Worm (Caenorhabditis elegans) whole organism, L4 larva: Measurements from ENCODE around the gene F23H11.5.

ENCODE experiments used
- D1046.2 ChIP-seq: fragments of 200-800 bp; sonication (Bioruptor generic); IDR thresholded peaks from 2 replicates; pipeline ENCODE4 v1.3.6; 2022; ENCODE audit warnings: missing genetic modification characterization, missing compliant biosample characterization
- F26F4.8 ChIP-seq: fragments of 200-800 bp; sonication (Bioruptor generic); conservative IDR thresholded peaks from 2 replicates; pipeline ENCODE4 v1.3.6; 2022; ENCODE audit warnings: missing genetic modification characterization, missing compliant biosample characterization
- F44E2.7 ChIP-seq: fragments of 200-800 bp; sonication (Bioruptor generic); IDR thresholded peaks from 2 replicates; pipeline ENCODE4 v2.1.2; 2022; ENCODE audit warnings: missing genetic modification characterization, missing compliant biosample characterization
- T20F7.1 ChIP-seq: fragments of 200-800 bp; sonication (Bioruptor generic); optimal IDR thresholded peaks from 2 replicates; lab custom pipeline; 2018; ENCODE audit warnings: mild to moderate bottlenecking, missing genetic modification characterization, missing compliant biosample characterization
- Y105C5A.15 ChIP-seq: fragments of 200-800 bp; sonication (Bioruptor generic); IDR thresholded peaks from 2 replicates; pipeline ENCODE4 v1.3.6; 2022; ENCODE audit warnings: missing genetic modification characterization, missing compliant biosample characterization
- aha-1 ChIP-seq: fragments of 150-350 bp; peaks from one replicate; lab custom pipeline; 2014; ENCODE audit warnings: missing biosample characterization, missing genetic modification characterization
- arid-1 ChIP-seq: fragments of 200-800 bp; sonication (Bioruptor generic); conservative IDR thresholded peaks from 2 replicates; pipeline ENCODE4 v1.3.6; 2022; ENCODE audit warnings: missing genetic modification reagents, missing genetic modification characterization, missing compliant biosample characterization
- ceh-32 ChIP-seq: sonication (generic microtip); optimal IDR thresholded peaks from 2 replicates; lab custom pipeline; 2016; ENCODE audit warnings: mild to moderate bottlenecking, missing genetic modification characterization, missing compliant biosample characterization; ENCODE audit not compliant: poor library complexity
- ceh-62 ChIP-seq: sonication (generic microtip); optimal IDR thresholded peaks from 2 replicates; lab custom pipeline; 2017; ENCODE audit warnings: missing biosample characterization, missing genetic modification characterization
- ceh-82 ChIP-seq: sonication (generic microtip); optimal IDR thresholded peaks from 2 replicates; lab custom pipeline; 2017; ENCODE audit warnings: missing biosample characterization, missing genetic modification characterization
- cey-2 ChIP-seq: sonication (generic microtip); optimal IDR thresholded peaks from 3 replicates; lab custom pipeline; 2017; ENCODE audit warnings: missing genetic modification characterization, mild to moderate bottlenecking, missing compliant biosample characterization, antibody characterized with exemption, borderline replicate concordance; ENCODE audit not compliant: insufficient read depth
- ctbp-1 ChIP-seq: fragments of 200-800 bp; sonication (Bioruptor generic); IDR thresholded peaks from 2 replicates; pipeline ENCODE4 v1.3.6; 2022; ENCODE audit warnings: missing genetic modification reagents, missing genetic modification characterization, missing compliant biosample characterization
- daf-12 ChIP-seq: fragments of 150-350 bp; optimal IDR thresholded peaks from 2 replicates; lab custom pipeline; 2014; ENCODE audit warnings: missing biosample characterization, missing genetic modification reagents, missing genetic modification characterization
- daf-16 ChIP-seq, 3 experiments: sonication (generic microtip); optimal IDR thresholded peaks; 2 replicates each; lab custom pipeline; 2016 to 2017; ENCODE audit warnings: missing genetic modification characterization in 3 of 3, missing genetic modification reagents in 3 of 3, mild to moderate bottlenecking in 2 of 3, missing compliant biosample characterization in 2 of 3, missing biosample characterization in 1 of 3, moderate library complexity in 1 of 3
- dmd-6 ChIP-seq: fragments of 200-800 bp; sonication (Bioruptor generic); IDR thresholded peaks from 2 replicates; pipeline ENCODE4 v1.3.6; 2022; ENCODE audit warnings: missing genetic modification reagents, missing genetic modification characterization, missing compliant biosample characterization
- dpl-1 ChIP-seq: fragments of 150-350 bp; optimal IDR thresholded peaks from 2 replicates; lab custom pipeline; 2014; ENCODE audit warnings: missing biosample characterization, missing genetic modification reagents, missing genetic modification characterization
- dve-1 ChIP-seq: sonication (generic microtip); optimal IDR thresholded peaks from 2 replicates; lab custom pipeline; 2017; ENCODE audit warnings: antibody characterized with exemption, mild to moderate bottlenecking, missing genetic modification characterization, missing compliant biosample characterization; ENCODE audit not compliant: insufficient read depth
- egl-27 ChIP-seq: sonication (generic microtip); optimal IDR thresholded peaks from 3 replicates; lab custom pipeline; 2017; ENCODE audit warnings: missing biosample characterization, missing genetic modification reagents, missing genetic modification characterization
- egl-43 ChIP-seq: fragments of 200-800 bp; sonication (Bioruptor generic); IDR thresholded peaks from 2 replicates; pipeline ENCODE4 v1.3.6; 2022; ENCODE audit warnings: missing genetic modification reagents, missing genetic modification characterization, missing compliant biosample characterization
- gei-8 ChIP-seq: fragments of 200-800 bp; sonication (Bioruptor generic); optimal IDR thresholded peaks from 2 replicates; lab custom pipeline; 2018; ENCODE audit warnings: mild to moderate bottlenecking, missing genetic modification characterization, missing compliant biosample characterization
- hif-1 ChIP-seq, 2 experiments: sonication (generic microtip); optimal IDR thresholded peaks; 2 replicates each; lab custom pipeline; 2016 to 2017; ENCODE audit warnings: missing compliant biosample characterization in 2 of 2, missing genetic modification characterization in 2 of 2, missing genetic modification reagents in 2 of 2, missing genotype in 2 of 2, mild to moderate bottlenecking in 1 of 2
- hlh-11 ChIP-seq: fragments of 200-800 bp; sonication (Bioruptor generic); optimal IDR thresholded peaks from 2 replicates; lab custom pipeline; 2018; ENCODE audit warnings: mild to moderate bottlenecking, missing genetic modification characterization, missing compliant biosample characterization
- hlh-30 ChIP-seq: sonication (generic microtip); optimal IDR thresholded peaks from 2 replicates; lab custom pipeline; 2017; ENCODE audit warnings: antibody characterized with exemption, mild to moderate bottlenecking, missing genetic modification characterization, missing compliant biosample characterization; ENCODE audit not compliant: insufficient read depth
- lin-13 ChIP-seq: fragments of 150-350 bp; optimal IDR thresholded peaks from 2 replicates; lab custom pipeline; 2014; ENCODE audit warnings: missing biosample characterization, missing genetic modification reagents, missing genetic modification characterization
- lin-38 ChIP-seq: fragments of 200-800 bp; sonication (Bioruptor generic); IDR thresholded peaks from 2 replicates; pipeline ENCODE4 v1.3.6; 2022; ENCODE audit warnings: missing genetic modification reagents, missing genetic modification characterization, missing compliant biosample characterization
- lsy-2 ChIP-seq, 2 experiments: fragments of 150-350 bp in 1 of 2; sonication (generic microtip) in 1 of 2; optimal IDR thresholded peaks; 2 replicates each; lab custom pipeline; 2014 to 2017; ENCODE audit warnings: missing biosample characterization in 2 of 2, missing genetic modification characterization in 2 of 2
- madf-9 ChIP-seq: fragments of 200-800 bp; sonication (Bioruptor generic); conservative IDR thresholded peaks from 2 replicates; pipeline ENCODE4 v1.3.6; 2022; ENCODE audit warnings: missing genetic modification reagents, missing genetic modification characterization, missing compliant biosample characterization
- mdl-1 ChIP-seq, 2 experiments: fragments of 150-350 bp in 1 of 2; sonication (generic microtip) in 1 of 2; optimal IDR thresholded peaks; 2 replicates each; lab custom pipeline; 2014 to 2017; ENCODE audit warnings: missing biosample characterization in 2 of 2, missing genetic modification characterization in 2 of 2
- mxl-3 ChIP-seq: fragments of 200-800 bp; sonication (Bioruptor generic); optimal IDR thresholded peaks from 2 replicates; lab custom pipeline; 2018; ENCODE audit warnings: mild to moderate bottlenecking, missing genetic modification characterization, missing compliant biosample characterization
- nhr-11 ChIP-seq: fragments of 150-350 bp; optimal IDR thresholded peaks from 2 replicates; lab custom pipeline; 2014; ENCODE audit warnings: missing biosample characterization, missing genetic modification characterization
- nhr-28 ChIP-seq: fragments of 150-350 bp; optimal IDR thresholded peaks from 2 replicates; lab custom pipeline; 2014; ENCODE audit warnings: missing biosample characterization, missing genetic modification characterization
- nhr-41 ChIP-seq: fragments of 200-800 bp; sonication (Bioruptor generic); IDR thresholded peaks from 2 replicates; pipeline ENCODE4 v1.3.6; 2022; ENCODE audit warnings: missing genetic modification reagents, missing genetic modification characterization, missing compliant biosample characterization
- nhr-77 ChIP-seq: fragments of 150-350 bp; optimal IDR thresholded peaks from 2 replicates; lab custom pipeline; 2014; ENCODE audit warnings: missing biosample characterization, missing genetic modification characterization
- php-3 ChIP-seq: fragments of 200-800 bp; sonication (Bioruptor generic); IDR thresholded peaks from 2 replicates; pipeline ENCODE4 v1.3.6; 2022; ENCODE audit warnings: missing genetic modification reagents, missing genetic modification characterization, missing compliant biosample characterization
- pqm-1 ChIP-seq: sonication (generic microtip); optimal IDR thresholded peaks from 2 replicates; lab custom pipeline; 2017; ENCODE audit warnings: missing biosample characterization, missing genetic modification characterization
- tag-97 ChIP-seq: fragments of 200-800 bp; sonication (Bioruptor generic); IDR thresholded peaks from 2 replicates; pipeline ENCODE4 v1.3.6; 2022; ENCODE audit warnings: missing genetic modification characterization, missing compliant biosample characterization
- tra-1 ChIP-seq: fragments of 200-800 bp; sonication (Bioruptor generic); IDR thresholded peaks from 2 replicates; pipeline ENCODE4 v1.3.6; 2022; ENCODE audit warnings: missing genetic modification reagents, missing genetic modification characterization, missing compliant biosample characterization
- vab-7 ChIP-seq: fragments of 200-800 bp; sonication (Bioruptor generic); IDR thresholded peaks from 2 replicates; pipeline ENCODE4 v1.3.6; 2022; ENCODE audit warnings: missing genetic modification reagents, missing genetic modification characterization, missing compliant biosample characterization
- zag-1 ChIP-seq: fragments of 150-350 bp; optimal IDR thresholded peaks from 2 replicates; lab custom pipeline; 2014; ENCODE audit warnings: missing biosample characterization, missing genetic modification characterization
- zip-11 ChIP-seq: fragments of 200-800 bp; sonication (Bioruptor generic); IDR thresholded peaks from 2 replicates; pipeline ENCODE4 v1.3.6; 2022; ENCODE audit warnings: missing genetic modification characterization, missing compliant biosample characterization
- ztf-7 ChIP-seq: fragments of 150-350 bp; optimal IDR thresholded peaks from 2 replicates; lab custom pipeline; 2014; ENCODE audit warnings: missing biosample characterization, missing genetic modification characterization

The F23H11.5 gene

ce11 chrIII:895525-895924 lies 14.9 kb downstream of the F23H11.5 start, which contains the start of the genes ztf-18 and F23H11.2:
Gene ztf-18, minus strand, starts transcription at chrIII:895712.
Gene F23H11.2, plus strand, starts transcription at chrIII:895747.
- TF ChIP-seq egl-27 (tag; lab: Kevin White, UChicago) (no peak), nhr-77 (tag; lab: Kevin White, UChicago) (no peak), daf-16 (GFP tag; optimal IDR thresholded peaks at IDR 0.05; lab: Kevin White, UChicago) (no peak), daf-16 (tag; optimal IDR thresholded peaks at IDR 0.05; lab: Kevin White, UChicago) (peak; percentile 13)

ce11 chrIII:891014-891413 lies 19.4 kb downstream of the F23H11.5 start, which contains the start of gene T24C4.10:
Gene T24C4.10, minus strand, starts transcription at chrIII:891243.
- TF ChIP-seq dmd-6 (GFP tag; lab: Robert Waterston, UW), result peak; percentile 45; the same call in 1 of the 2 replicates
- peak; percentile 35 for TF ChIP-seq hlh-11 (tag; lab: Kevin White, UChicago)
- TF ChIP-seq nhr-77 (tag; lab: Kevin White, UChicago), result peak; percentile 36
- TF ChIP-seq pqm-1 (tag; lab: Kevin White, UChicago), result peak; percentile 87
- TF ChIP-seq php-3 (GFP tag; lab: Robert Waterston, UW), result peak; percentile 61; the same call in 1 of the 2 replicates
- TF ChIP-seq zip-11 (GFP tag; lab: Robert Waterston, UW), result no peak
- TF ChIP-seq hif-1 (tag; optimal IDR thresholded peaks at IDR 0.05; lab: Kevin White, UChicago), result no peak
- peak; percentile 45 for TF ChIP-seq nhr-28 (tag; lab: Kevin White, UChicago)
- no peak for TF ChIP-seq daf-16 (GFP tag; optimal IDR thresholded peaks at IDR 0.05; lab: Kevin White, UChicago)
- peak; percentile 45 for TF ChIP-seq daf-16 (tag; optimal IDR thresholded peaks at IDR 0.05; lab: Kevin White, UChicago)
- no peak for TF ChIP-seq egl-43 (GFP tag; lab: Robert Waterston, UW)
- TF ChIP-seq dve-1, result peak; percentile 36

ce11 chrIII:888983-889549 lies 21.3 kb downstream of the F23H11.5 start:
- TF ChIP-seq zag-1 (tag; lab: Kevin White, UChicago), result no peak
- no peak for TF ChIP-seq hif-1 (tag; optimal IDR thresholded peaks at IDR 0.05; lab: Kevin White, UChicago)
- TF ChIP-seq tra-1 (GFP tag; lab: Robert Waterston, UW), result no peak
- TF ChIP-seq lin-13 (GFP tag; lab: Kevin White, UChicago), result no peak
- TF ChIP-seq ctbp-1 (GFP tag; lab: Robert Waterston, UW), result no peak
- peak in 1 of 2 experiments; percentile 52 for TF ChIP-seq lsy-2 (tag; optimal IDR thresholded peaks at IDR 0.05; lab: Kevin White, UChicago)
- TF ChIP-seq F26F4.8 (GFP tag; lab: Robert Waterston, UW), result no peak
- TF ChIP-seq T20F7.1 (GFP tag; lab: Kevin White, UChicago), result peak; percentile 23
- TF ChIP-seq dpl-1, result no peak
- no peak for TF ChIP-seq tag-97 (GFP tag; lab: Robert Waterston, UW)
- peak; percentile 50 for TF ChIP-seq hlh-30 (tag; lab: Kevin White, UChicago)
- no peak for TF ChIP-seq daf-16 (GFP tag; optimal IDR thresholded peaks at IDR 0.05; lab: Kevin White, UChicago)
- TF ChIP-seq daf-16 (tag; optimal IDR thresholded peaks at IDR 0.05; lab: Kevin White, UChicago), result peak; percentile 26
- TF ChIP-seq lin-38 (GFP tag; lab: Robert Waterston, UW), result peak; percentile 44
- no peak for TF ChIP-seq ceh-62
- TF ChIP-seq ceh-32, result no peak
- TF ChIP-seq nhr-41, result no peak
- TF ChIP-seq arid-1 (GFP tag; lab: Robert Waterston, UW), result no peak

ce11 chrIII:887874-888299 lies 22.5 kb downstream of the F23H11.5 start:
- TF ChIP-seq daf-12, result no peak
- peak; percentile 50; the same call in 1 of the 2 replicates for TF ChIP-seq lin-38 (GFP tag; lab: Robert Waterston, UW)
- TF ChIP-seq hlh-11 (tag; lab: Kevin White, UChicago), result peak; percentile 80
- TF ChIP-seq lsy-2 (tag; optimal IDR thresholded peaks at IDR 0.05; lab: Kevin White, UChicago), result peak; percentile 60 to 77
- peak; percentile 71 for TF ChIP-seq dve-1
- no peak for TF ChIP-seq F44E2.7 (GFP tag; lab: Robert Waterston, UW)
- TF ChIP-seq ztf-7 (tag; lab: Kevin White, UChicago), result peak; percentile 7
- peak; percentile 77 for TF ChIP-seq dmd-6 (GFP tag; lab: Robert Waterston, UW)
- TF ChIP-seq aha-1 (tag; lab: Kevin White, UChicago), result peak; percentile 94
- peak; percentile 76 for TF ChIP-seq egl-43 (GFP tag; lab: Robert Waterston, UW)
- no peak for TF ChIP-seq ceh-62
- TF ChIP-seq arid-1 (GFP tag; lab: Robert Waterston, UW), result 0 out of 2 replicates have a peak, but pooled peaks have one; percentile 20
- no peak for TF ChIP-seq vab-7 (GFP tag; lab: Robert Waterston, UW)
- no peak for TF ChIP-seq Y105C5A.15 (GFP tag; lab: Robert Waterston, UW)
- no peak for TF ChIP-seq nhr-41
- no peak for TF ChIP-seq gei-8 (GFP tag; lab: Kevin White, UChicago)
- TF ChIP-seq nhr-11 (tag; lab: Kevin White, UChicago), result peak; percentile 60
- peak; percentile 1 to 72 for TF ChIP-seq mdl-1 (tag; optimal IDR thresholded peaks at IDR 0.05; lab: Kevin White, UChicago)
- peak; percentile 61 for TF ChIP-seq T20F7.1 (GFP tag; lab: Kevin White, UChicago)
- peak; percentile 88 for TF ChIP-seq mxl-3 (GFP tag; lab: Kevin White, UChicago)
- peak; percentile 51; the same call in 1 of the 2 replicates for TF ChIP-seq madf-9 (GFP tag; lab: Robert Waterston, UW)
- TF ChIP-seq cey-2, result no peak
- TF ChIP-seq ceh-82 (tag; lab: Kevin White, UChicago), result no peak
- no peak for TF ChIP-seq D1046.2 (GFP tag; lab: Robert Waterston, UW)
